Worm (Caenorhabditis elegans): Measurements from ENCODE around the gene fcd-2.

DNA sequence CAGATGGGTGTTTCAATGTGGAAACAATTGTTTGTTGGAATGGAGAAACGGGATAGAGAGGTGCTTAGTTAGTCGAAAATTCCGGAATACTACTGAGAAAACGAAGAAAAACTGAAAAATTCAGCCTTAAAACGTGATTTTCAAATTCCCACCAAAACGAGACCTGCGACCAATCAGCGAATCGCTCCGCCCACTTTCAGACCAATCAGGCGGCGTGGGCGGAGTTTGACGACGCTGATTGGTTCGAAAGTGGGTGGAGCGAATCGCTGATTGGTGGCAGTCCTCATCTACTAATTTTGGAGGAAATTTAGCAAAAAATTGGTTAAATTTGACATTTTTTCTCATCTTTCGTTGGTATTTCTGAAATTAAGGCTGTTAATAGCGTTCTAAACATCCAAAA, 1.8 kb downstream of the fcd-2 start:
- TF ChIP-seq lsy-27 (tag; optimal IDR thresholded peaks at IDR 0.05; ENCODE audit: borderline replicate concordance, insufficient read depth) (no peak), egrh-3 (GFP tag; IDR thresholded peaks at IDR 0.05) (no peak), Y79H2A.3 (GFP tag; conservative IDR thresholded peaks at IDR 0.05) (no peak), die-1 (tag; optimal IDR thresholded peaks at IDR 0.05) (no peak), nhr-80 (tag; optimal IDR thresholded peaks at IDR 0.05) (no peak), ceh-79 (tag; optimal IDR thresholded peaks at IDR 0.05) (no peak), egl-18 (GFP tag; IDR thresholded peaks at IDR 0.05) (no peak), B0336.3 (GFP tag; IDR thresholded peaks at IDR 0.05) (no peak), pha-4 (tag; optimal IDR thresholded peaks at IDR 0.05) (no peak), F37B4.10 (GFP tag; IDR thresholded peaks at IDR 0.05) (no peak)

Data from whole organism, young adult.